Worm (Caenorhabditis elegans): ENCODE data around the gene phf-34.

Gene phf-34

ce11 chrX:9933291-9934008, 34.2 kb upstream of the phf-34 start:
- no peak for TF ChIP-seq fkh-10 (GFP tag; optimal IDR thresholded peaks at IDR 0.05)
- TF ChIP-seq gmeb-2 (tag; optimal IDR thresholded peaks at IDR 0.05): no peak
- TF ChIP-seq unc-55 (GFP tag; optimal IDR thresholded peaks at IDR 0.05): peak; percentile 5

- TF ChIP-seq C08G9.2 (tag; optimal IDR thresholded peaks at IDR 0.05) (peak; percentile 55), dve-1 (tag; optimal IDR thresholded peaks at IDR 0.05) (peak; percentile 41), F13H6.1 (tag; optimal IDR thresholded peaks at IDR 0.05) (peak; percentile 16), eyg-1 (tag; optimal IDR thresholded peaks at IDR 0.05) (peak; percentile 14), hlh-8 (tag; optimal IDR thresholded peaks at IDR 0.05) (peak; percentile 43), ceh-18 (tag; optimal IDR thresholded peaks at IDR 0.05) (peak; percentile 78), ceh-14 (tag; optimal IDR thresholded peaks at IDR 0.05) (peak; percentile 14), pat-9 (tag; optimal IDR thresholded peaks at IDR 0.05) (peak; percentile 10), fax-1 (tag; optimal IDR thresholded peaks at IDR 0.05) (peak; percentile 42), gmeb-2 (tag; optimal IDR thresholded peaks at IDR 0.05) (no peak), unc-42 (tag; optimal IDR thresholded peaks at IDR 0.05) (peak; percentile 48), che-1 (tag; optimal IDR thresholded peaks at IDR 0.05) (peak; percentile 21), pros-1 (tag; optimal IDR thresholded peaks at IDR 0.05) (peak; percentile 8), elt-4 (tag; optimal IDR thresholded peaks at IDR 0.05) (no peak), hlh-6 (tag; optimal IDR thresholded peaks at IDR 0.05) (peak; percentile 85), T23F11.4 (GFP tag; optimal IDR thresholded peaks at IDR 0.05) (peak; percentile 75), sdc-2 (tag; optimal IDR thresholded peaks at IDR 0.05) (peak; percentile 81), syd-9 (tag; optimal IDR thresholded peaks at IDR 0.05) (peak; percentile 55), lin-11 (tag; optimal IDR thresholded peaks at IDR 0.05) (no peak), ceh-48 (tag; optimal IDR thresholded peaks at IDR 0.05) (no peak), ceh-45 (GFP tag; IDR thresholded peaks at IDR 0.05) (no peak), C38D4.7 (GFP tag; optimal IDR thresholded peaks at IDR 0.05) (no peak), pha-2 (tag; optimal IDR thresholded peaks at IDR 0.05) (peak; percentile 55), unc-3 (GFP tag; conservative IDR thresholded peaks at IDR 0.05) (no peak), unc-3 (tag; optimal IDR thresholded peaks at IDR 0.05) (no peak), ceh-31 (tag; optimal IDR thresholded peaks at IDR 0.05) (peak; percentile 68), Y22D7AL.16 (tag; optimal IDR thresholded peaks at IDR 0.05) (no peak), madf-2 (tag; optimal IDR thresholded peaks at IDR 0.05) (peak; percentile 80), sox-4 (tag; optimal IDR thresholded peaks at IDR 0.05) (peak; percentile 47), rnt-1 (tag; optimal IDR thresholded peaks at IDR 0.05) (peak; percentile 90), K09A11.1 (tag; optimal IDR thresholded peaks at IDR 0.05; ENCODE audit: insufficient read depth) (peak; percentile 20), pag-3 (tag; optimal IDR thresholded peaks at IDR 0.05; ENCODE audit: borderline replicate concordance) (no peak), npax-4 (tag; optimal IDR thresholded peaks at IDR 0.05) (no peak), nhr-232 (tag; optimal IDR thresholded peaks at IDR 0.05) (peak; percentile 58), fkh-6 (tag; optimal IDR thresholded peaks at IDR 0.05) (peak; percentile 41), ceh-34 (tag; optimal IDR thresholded peaks at IDR 0.05) (peak; percentile 72), unc-55 (GFP tag; optimal IDR thresholded peaks at IDR 0.05) (peak; percentile 72), hlh-30 (tag; optimal IDR thresholded peaks at IDR 0.05; ENCODE audit: insufficient read depth) (peak; percentile 46), tbx-7 (tag; optimal IDR thresholded peaks at IDR 0.05) (peak; percentile 2), sox-2 (GFP tag; IDR thresholded peaks at IDR 0.05) (no peak), ztf-16 (tag; optimal IDR thresholded peaks at IDR 0.05) (peak; percentile 32), ceh-2 (tag; optimal IDR thresholded peaks at IDR 0.05) (peak; percentile 52), elt-2 (tag; optimal IDR thresholded peaks at IDR 0.05) (peak; percentile 81), tbx-2 (tag; optimal IDR thresholded peaks at IDR 0.05) (peak; percentile 87), nfya-1 (tag; optimal IDR thresholded peaks at IDR 0.05) (peak; percentile 79), ref-2 (tag; optimal IDR thresholded peaks at IDR 0.05) (peak; percentile 76), ceh-22 (tag; optimal IDR thresholded peaks at IDR 0.05) (no peak)
Observed at ce11 chrX:9932226-9932773, 33.0 kb upstream of the phf-34 start, which contains the start of gene tsp-21. Gene tsp-21, plus strand, starts transcription at chrX:9932371.

Data from whole organism, late embryonic.